Worm (Caenorhabditis elegans) whole organism, late embryonic: ENCODE data around the gene clec-242.

Experiments
- C38D4.7 ChIP-seq: fragments of 200-800 bp; sonication (Bioruptor generic); optimal IDR thresholded peaks from 2 replicates; lab custom pipeline; 2018; ENCODE audit warnings: mild to moderate bottlenecking, missing genetic modification characterization, moderate library complexity, missing compliant biosample characterization
- Y22D7AL.16 ChIP-seq: sonication (generic microtip); optimal IDR thresholded peaks from 2 replicates; lab custom pipeline; 2016; ENCODE audit warnings: missing genetic modification characterization, missing compliant biosample characterization
- ama-1 ChIP-seq: fragments of 150-350 bp; optimal IDR thresholded peaks from 2 replicates; lab custom pipeline; 2014
- ceh-18 ChIP-seq: sonication (generic microtip); optimal IDR thresholded peaks from 2 replicates; lab custom pipeline; 2016; ENCODE audit warnings: missing genetic modification characterization, missing compliant biosample characterization
- ceh-2 ChIP-seq: sonication (generic microtip); optimal IDR thresholded peaks from 2 replicates; lab custom pipeline; 2016; ENCODE audit warnings: missing genotype, missing genetic modification characterization, missing compliant biosample characterization
- ceh-24 ChIP-seq: sonication (generic microtip); optimal IDR thresholded peaks from 2 replicates; lab custom pipeline; 2016; ENCODE audit warnings: mild to moderate bottlenecking, missing genetic modification characterization, missing compliant biosample characterization
- ceh-31 ChIP-seq: sonication (generic microtip); optimal IDR thresholded peaks from 2 replicates; lab custom pipeline; 2016; ENCODE audit warnings: missing genetic modification characterization, missing compliant biosample characterization
- che-1 ChIP-seq: sonication (generic microtip); optimal IDR thresholded peaks from 2 replicates; lab custom pipeline; 2016; ENCODE audit warnings: mild to moderate bottlenecking, missing genetic modification characterization, missing compliant biosample characterization
- dve-1 ChIP-seq: sonication (generic microtip); optimal IDR thresholded peaks from 2 replicates; lab custom pipeline; 2017; ENCODE audit warnings: antibody characterized with exemption, mild to moderate bottlenecking, missing genetic modification characterization, missing compliant biosample characterization
- elt-2 ChIP-seq: sonication (generic microtip); optimal IDR thresholded peaks from 2 replicates; lab custom pipeline; 2016; ENCODE audit warnings: missing genetic modification reagents, missing genetic modification characterization, missing compliant biosample characterization
- gmeb-2 ChIP-seq: sonication (generic microtip); optimal IDR thresholded peaks from 2 replicates; lab custom pipeline; 2016; ENCODE audit warnings: missing genetic modification characterization, inconsistent platforms, missing compliant biosample characterization
- hlh-8 ChIP-seq: sonication (generic microtip); optimal IDR thresholded peaks from 2 replicates; lab custom pipeline; 2016; ENCODE audit warnings: missing genotype, missing genetic modification characterization, missing compliant biosample characterization
- mec-3 ChIP-seq: sonication (generic microtip); optimal IDR thresholded peaks from 2 replicates; lab custom pipeline; 2016; ENCODE audit warnings: borderline replicate concordance, missing genetic modification characterization, missing compliant biosample characterization
- nfya-1 ChIP-seq: sonication (generic microtip); optimal IDR thresholded peaks from 2 replicates; lab custom pipeline; 2017; ENCODE audit warnings: missing genetic modification characterization, mild to moderate bottlenecking, missing compliant biosample characterization, antibody characterized with exemption, moderate library complexity
- nhr-11 ChIP-seq: fragments of 150-350 bp; optimal IDR thresholded peaks from 2 replicates; lab custom pipeline; 2014; ENCODE audit warnings: missing biosample characterization, missing genetic modification characterization
- odd-2 ChIP-seq: sonication (generic microtip); optimal IDR thresholded peaks from 2 replicates; lab custom pipeline; 2017; ENCODE audit warnings: antibody characterized with exemption, mild to moderate bottlenecking, missing genetic modification characterization, missing compliant biosample characterization
- pag-3 ChIP-seq: sonication (generic microtip); optimal IDR thresholded peaks from 2 replicates; lab custom pipeline; 2016; ENCODE audit warnings: missing compliant biosample characterization, missing genetic modification characterization, borderline replicate concordance
- pat-9 ChIP-seq: fragments of 200-800 bp; sonication (Bioruptor generic); optimal IDR thresholded peaks from 2 replicates; lab custom pipeline; 2018; ENCODE audit warnings: mild to moderate bottlenecking, missing genetic modification characterization, moderate library complexity, missing compliant biosample characterization
- pax-1 ChIP-seq: fragments of 150-350 bp; optimal IDR thresholded peaks from 2 replicates; lab custom pipeline; 2014; ENCODE audit warnings: missing biosample characterization, missing genetic modification characterization
- pha-4 ChIP-seq: fragments of 150-350 bp; optimal IDR thresholded peaks from 2 replicates; lab custom pipeline; 2018; ENCODE audit warnings: missing biosample characterization, missing genetic modification reagents, missing genetic modification characterization
- pqm-1 ChIP-seq: sonication (generic microtip); optimal IDR thresholded peaks from 2 replicates; lab custom pipeline; 2016; ENCODE audit warnings: missing genetic modification characterization, missing compliant biosample characterization
- pros-1 ChIP-seq: fragments of 150-350 bp; optimal IDR thresholded peaks from 2 replicates; lab custom pipeline; 2014; ENCODE audit warnings: missing biosample characterization, missing genetic modification reagents, missing genetic modification characterization
- unc-55 ChIP-seq: sonication (generic microtip); optimal IDR thresholded peaks from 2 replicates; lab custom pipeline; 2017; ENCODE audit warnings: missing biosample characterization, missing genetic modification reagents, missing genetic modification characterization

The clec-242 gene

ce11 chrV:17211989-17212731 is 33.1 kb downstream of the clec-242 start, which contains the start of gene srh-236:
Gene srh-236 (minus strand): TSS chrV:17212039.
- TF ChIP-seq C38D4.7 (GFP tag; lab: Kevin White, UChicago): no peak
- TF ChIP-seq pag-3 (tag; lab: Kevin White, UChicago): peak; percentile 59

- no peak for TF ChIP-seq unc-55 (GFP tag; lab: Kevin White, UChicago)
Measured at ce11 chrV:17208045-17208444, 37.3 kb downstream of the clec-242 start, which contains the start of gene Y68A4A.13. Gene Y68A4A.13 (minus strand): TSS chrV:17208145.

- TF ChIP-seq dve-1 (tag; lab: Kevin White, UChicago): no peak
- TF ChIP-seq ceh-2: no peak
Measured at ce11 chrV:17206469-17206868, 38.8 kb downstream of the clec-242 start.

- TF ChIP-seq ceh-31 (tag; lab: Kevin White, UChicago) (no peak), odd-2 (tag; lab: Kevin White, UChicago) (no peak), Y22D7AL.16 (tag; lab: Kevin White, UChicago) (no peak), pat-9 (tag; lab: Kevin White, UChicago) (no peak), ceh-24 (tag; lab: Kevin White, UChicago) (no peak), pqm-1 (tag; lab: Kevin White, UChicago) (no peak), mec-3 (tag; lab: Kevin White, UChicago) (no peak), elt-2 (tag; lab: Kevin White, UChicago) (no peak), pros-1 (tag; lab: Kevin White, UChicago) (no peak), ama-1 (lab: Kevin White, UChicago) (no peak), hlh-8 (tag; lab: Kevin White, UChicago) (no peak), ceh-18 (no peak), nhr-11 (tag; lab: Kevin White, UChicago) (no peak)
- TF ChIP-seq, all 69 proteins: peak for 0
Measured at ce11 chrV:17201847-17202246, 43.5 kb downstream of the clec-242 start, which contains the start of gene Y68A4A.10. Gene Y68A4A.10 (plus strand): TSS chrV:17202147.

ce11 chrV:17198926-17199325 is 46.4 kb downstream of the clec-242 start, which contains the start of gene srz-96:
Gene srz-96 (plus strand): TSS chrV:17199226.
- TF ChIP-seq che-1: no peak
- no peak for TF ChIP-seq pha-4 (tag; lab: Kevin White, UChicago)
- TF ChIP-seq gmeb-2 (tag; lab: Kevin White, UChicago): no peak
- TF ChIP-seq nfya-1 (tag; lab: Kevin White, UChicago): no peak
- TF ChIP-seq pax-1 (tag; lab: Kevin White, UChicago): no peak
